Worm (Caenorhabditis elegans) whole organism, young adult: ENCODE measurements around the gene F47E1.20.
A peak's percentile ranks its signal among the peaks of the same experiment; 100 is the strongest.

Experiments
- B0019.2 ChIP-seq: fragments of 200-800 bp; sonication (Bioruptor generic); conservative IDR thresholded peaks from 2 replicates; pipeline ENCODE4 v1.3.6; 2022; ENCODE audit warnings: missing genetic modification reagents, missing genetic modification characterization, missing compliant biosample characterization
- B0035.1 ChIP-seq: sonication (generic microtip); optimal IDR thresholded peaks from 2 replicates; lab custom pipeline; 2016; ENCODE audit warnings: missing genetic modification characterization, mild to moderate bottlenecking, missing compliant biosample characterization, missing genotype, missing genetic modification reagents
- D2030.7 ChIP-seq: fragments of 200-800 bp; sonication (Bioruptor generic); IDR thresholded peaks from 2 replicates; pipeline ENCODE4 v1.3.6; 2022; ENCODE audit warnings: missing genetic modification reagents, missing genetic modification characterization, missing compliant biosample characterization
- F10E7.11 ChIP-seq: sonication (generic microtip); optimal IDR thresholded peaks from 2 replicates; lab custom pipeline; 2017; ENCODE audit warnings: mild to moderate bottlenecking, missing genetic modification characterization, moderate library complexity, missing compliant biosample characterization
- F22D6.2 ChIP-seq: sonication (generic microtip); optimal IDR thresholded peaks from 2 replicates; lab custom pipeline; 2016; ENCODE audit warnings: mild to moderate bottlenecking, missing genetic modification characterization, missing compliant biosample characterization
- F39B2.1 ChIP-seq: fragments of 200-800 bp; sonication (Bioruptor generic); IDR thresholded peaks from 2 replicates; pipeline ENCODE4 v1.3.6; 2022; ENCODE audit warnings: missing genetic modification reagents, missing genetic modification characterization, missing compliant biosample characterization
- F52B5.7 ChIP-seq: sonication (generic microtip); optimal IDR thresholded peaks from 2 replicates; lab custom pipeline; 2016; ENCODE audit warnings: mild to moderate bottlenecking, missing genetic modification characterization, missing compliant biosample characterization
- F57A8.1 ChIP-seq: fragments of 200-800 bp; sonication (Bioruptor generic); optimal IDR thresholded peaks from 2 replicates; lab custom pipeline; 2018; ENCODE audit warnings: mild to moderate bottlenecking, missing genetic modification characterization, moderate library complexity, missing compliant biosample characterization
- F57C9.4 ChIP-seq: sonication (generic microtip); optimal IDR thresholded peaks from 2 replicates; lab custom pipeline; 2017; ENCODE audit warnings: mild to moderate bottlenecking, missing genetic modification characterization, missing compliant biosample characterization
- K12H6.12 ChIP-seq: fragments of 200-800 bp; sonication (Bioruptor generic); optimal IDR thresholded peaks from 2 replicates; lab custom pipeline; 2018; ENCODE audit warnings: mild to moderate bottlenecking, missing genetic modification characterization, missing compliant biosample characterization
- T26A5.8 ChIP-seq: sonication (generic microtip); optimal IDR thresholded peaks from 2 replicates; lab custom pipeline; 2016; ENCODE audit warnings: missing genetic modification characterization, missing compliant biosample characterization
- Y53G8AR.9 ChIP-seq: fragments of 200-800 bp; sonication (Bioruptor generic); conservative IDR thresholded peaks from 2 replicates; pipeline ENCODE4 v1.3.6; 2022; ENCODE audit warnings: missing genetic modification reagents, missing genetic modification characterization, missing compliant biosample characterization
- Y95B8A.8 ChIP-seq: fragments of 200-800 bp; sonication (Bioruptor generic); IDR thresholded peaks from 2 replicates; pipeline ENCODE4 v1.3.6; 2022; ENCODE audit warnings: missing genetic modification reagents, missing genetic modification characterization, missing compliant biosample characterization
- ZK185.1 ChIP-seq: sonication (generic microtip); optimal IDR thresholded peaks from 2 replicates; lab custom pipeline; 2016; ENCODE audit warnings: mild to moderate bottlenecking, missing genetic modification characterization, missing compliant biosample characterization; ENCODE audit not compliant: poor library complexity, severe bottlenecking
- akir-1 ChIP-seq: fragments of 200-800 bp; sonication (Bioruptor generic); optimal IDR thresholded peaks from 2 replicates; lab custom pipeline; 2018; ENCODE audit warnings: mild to moderate bottlenecking, missing genetic modification characterization, moderate library complexity, missing compliant biosample characterization
- aptf-2 ChIP-seq: fragments of 200-800 bp; sonication (Bioruptor generic); conservative IDR thresholded peaks from 2 replicates; pipeline ENCODE4 v1.3.6; 2022; ENCODE audit warnings: missing genetic modification reagents, missing genetic modification characterization, missing compliant biosample characterization
- aptf-3 ChIP-seq: fragments of 200-800 bp; sonication (Bioruptor generic); IDR thresholded peaks from 2 replicates; pipeline ENCODE4 v1.3.6; 2022; ENCODE audit warnings: missing genetic modification characterization, missing compliant biosample characterization
- atf-7 ChIP-seq: sonication (generic microtip); optimal IDR thresholded peaks from 2 replicates; lab custom pipeline; 2017; ENCODE audit warnings: mild to moderate bottlenecking, missing genetic modification characterization, missing compliant biosample characterization
- attf-3 ChIP-seq: fragments of 200-800 bp; sonication (Bioruptor generic); conservative IDR thresholded peaks from 2 replicates; pipeline ENCODE4 v1.3.6; 2022; ENCODE audit warnings: missing genetic modification reagents, missing genetic modification characterization, missing compliant biosample characterization
- cebp-2 ChIP-seq: fragments of 200-800 bp; sonication (Bioruptor generic); IDR thresholded peaks from 2 replicates; pipeline ENCODE4 v1.3.6; 2022; ENCODE audit warnings: missing genetic modification characterization, missing compliant biosample characterization
- ceh-100 ChIP-seq: fragments of 200-800 bp; sonication (Bioruptor generic); IDR thresholded peaks from 2 replicates; pipeline ENCODE4 v1.3.6; 2022; ENCODE audit warnings: missing genetic modification reagents, missing genetic modification characterization, missing compliant biosample characterization
- ceh-40 ChIP-seq: fragments of 200-800 bp; sonication (Bioruptor generic); IDR thresholded peaks from 2 replicates; pipeline ENCODE4 v1.3.6; 2022; ENCODE audit warnings: missing genetic modification characterization, missing compliant biosample characterization
- ceh-79 ChIP-seq: sonication (generic microtip); optimal IDR thresholded peaks from 2 replicates; lab custom pipeline; 2017; ENCODE audit warnings: mild to moderate bottlenecking, missing genetic modification characterization, missing compliant biosample characterization
- ceh-91 ChIP-seq: fragments of 200-800 bp; sonication (Bioruptor generic); IDR thresholded peaks from 2 replicates; pipeline ENCODE4 v1.3.6; 2022; ENCODE audit warnings: missing genetic modification reagents, missing genetic modification characterization, missing compliant biosample characterization
- dox-1 ChIP-seq: fragments of 200-800 bp; sonication (Bioruptor generic); IDR thresholded peaks from 2 replicates; pipeline ENCODE4 v1.3.6; 2022; ENCODE audit warnings: missing genetic modification reagents, missing genetic modification characterization, missing compliant biosample characterization
- dpff-1 ChIP-seq: sonication (generic microtip); optimal IDR thresholded peaks from 2 replicates; lab custom pipeline; 2017; ENCODE audit warnings: mild to moderate bottlenecking, missing genetic modification characterization, missing compliant biosample characterization
- dpl-1 ChIP-seq: fragments of 150-350 bp; optimal IDR thresholded peaks from 2 replicates; lab custom pipeline; 2014; ENCODE audit warnings: missing biosample characterization, missing genetic modification reagents, missing genetic modification characterization
- fkh-3 ChIP-seq: sonication (generic microtip); optimal IDR thresholded peaks from 2 replicates; lab custom pipeline; 2016; ENCODE audit warnings: mild to moderate bottlenecking, missing genetic modification characterization, missing compliant biosample characterization
- gei-17 ChIP-seq: fragments of 200-800 bp; sonication (Bioruptor generic); optimal IDR thresholded peaks from 2 replicates; lab custom pipeline; 2018; ENCODE audit warnings: mild to moderate bottlenecking, missing genetic modification characterization, missing compliant biosample characterization
- let-526 ChIP-seq: fragments of 200-800 bp; sonication (Bioruptor generic); IDR thresholded peaks from 2 replicates; pipeline ENCODE4 v1.3.6; 2022; ENCODE audit warnings: missing genetic modification reagents, missing genetic modification characterization, missing compliant biosample characterization
- lin-26 ChIP-seq: fragments of 200-800 bp; sonication (Bioruptor generic); IDR thresholded peaks from 2 replicates; pipeline ENCODE4 v1.3.6; 2022; ENCODE audit warnings: missing genetic modification reagents, missing genetic modification characterization, missing compliant biosample characterization
- lin-35 ChIP-seq, 3 experiments: fragments of 150-350 bp in 2 of 3; sonication (generic microtip) in 1 of 3; optimal IDR thresholded peaks; 2 replicates each; lab custom pipeline; 2014 to 2018; ENCODE audit warnings: missing biosample characterization in 3 of 3, missing genetic modification characterization in 3 of 3, missing genetic modification reagents in 3 of 3
- lsy-27 ChIP-seq: sonication (generic microtip); optimal IDR thresholded peaks from 2 replicates; lab custom pipeline; 2017; ENCODE audit warnings: missing genetic modification characterization, mild to moderate bottlenecking, missing compliant biosample characterization, antibody characterized with exemption, missing genotype, borderline replicate concordance; ENCODE audit not compliant: insufficient read depth
- madf-6 ChIP-seq: fragments of 200-800 bp; sonication (Bioruptor generic); IDR thresholded peaks from 2 replicates; pipeline ENCODE4 v1.3.6; 2022; ENCODE audit warnings: missing genetic modification reagents, missing genetic modification characterization, missing compliant biosample characterization
- madf-8 ChIP-seq: fragments of 200-800 bp; sonication (Bioruptor generic); conservative IDR thresholded peaks from 2 replicates; pipeline ENCODE4 v1.3.6; 2022; ENCODE audit warnings: missing genetic modification reagents, missing genetic modification characterization, missing compliant biosample characterization
- mcd-1 ChIP-seq: fragments of 200-800 bp; sonication (Bioruptor generic); IDR thresholded peaks from 2 replicates; pipeline ENCODE4 v1.3.6; 2022; ENCODE audit warnings: missing genetic modification reagents, missing genetic modification characterization, missing compliant biosample characterization
- nfyb-1 ChIP-seq: fragments of 200-800 bp; sonication (Bioruptor generic); IDR thresholded peaks from 2 replicates; pipeline ENCODE4 v1.3.6; 2022; ENCODE audit warnings: missing genetic modification reagents, missing genetic modification characterization, missing compliant biosample characterization
- pbrm-1 ChIP-seq: fragments of 200-800 bp; sonication (Bioruptor generic); IDR thresholded peaks from 2 replicates; pipeline ENCODE4 v1.3.6; 2022; ENCODE audit warnings: missing genetic modification reagents, missing genetic modification characterization, missing compliant biosample characterization
- rcor-1 ChIP-seq: fragments of 200-800 bp; sonication (Bioruptor generic); IDR thresholded peaks from 2 replicates; pipeline ENCODE4 v1.3.6; 2022; ENCODE audit warnings: missing genetic modification reagents, missing genetic modification characterization, missing compliant biosample characterization
- snpc-3.4 ChIP-seq: sonication (generic microtip); optimal IDR thresholded peaks from 2 replicates; lab custom pipeline; 2017; ENCODE audit warnings: missing genetic modification characterization, mild to moderate bottlenecking, missing compliant biosample characterization, antibody characterized with exemption, moderate library complexity, missing genotype, missing genetic modification reagents
- tbx-9 ChIP-seq: sonication (generic microtip); optimal IDR thresholded peaks from 2 replicates; lab custom pipeline; 2016; ENCODE audit warnings: borderline replicate concordance, missing genetic modification characterization, inconsistent platforms, missing compliant biosample characterization
- unc-130 ChIP-seq: sonication (generic microtip); optimal IDR thresholded peaks from 2 replicates; lab custom pipeline; 2016; ENCODE audit warnings: missing genetic modification reagents, missing genetic modification characterization, missing compliant biosample characterization
- unc-62 ChIP-seq: fragments of 150-350 bp; optimal IDR thresholded peaks from 2 replicates; lab custom pipeline; 2014; ENCODE audit warnings: missing biosample characterization, missing genetic modification reagents, missing genetic modification characterization
- zfh-2 ChIP-seq: fragments of 200-800 bp; sonication (Bioruptor generic); conservative IDR thresholded peaks from 2 replicates; pipeline ENCODE4 v1.3.6; 2022; ENCODE audit warnings: missing genetic modification reagents, missing genetic modification characterization, missing compliant biosample characterization
- ztf-18 ChIP-seq: sonication (generic microtip); optimal IDR thresholded peaks from 2 replicates; lab custom pipeline; 2016; ENCODE audit warnings: missing genotype, mild to moderate bottlenecking, missing genetic modification characterization, missing compliant biosample characterization
- ztf-25 ChIP-seq: fragments of 200-800 bp; sonication (Bioruptor generic); IDR thresholded peaks from 2 replicates; pipeline ENCODE4 v1.3.6; 2022; ENCODE audit warnings: missing genetic modification reagents, missing genetic modification characterization, missing compliant biosample characterization
- ztf-3 ChIP-seq: fragments of 200-800 bp; sonication (Bioruptor generic); optimal IDR thresholded peaks from 2 replicates; lab custom pipeline; 2018; ENCODE audit warnings: mild to moderate bottlenecking, missing genetic modification characterization, missing compliant biosample characterization
- ztf-6 ChIP-seq: fragments of 200-800 bp; sonication (Bioruptor generic); IDR thresholded peaks from 2 replicates; pipeline ENCODE4 v1.3.6; 2022; ENCODE audit warnings: missing genetic modification reagents, missing genetic modification characterization, missing compliant biosample characterization

Gene F47E1.20

ce11 chrX:9091380-9091779 is 42.6 kb downstream of the F47E1.20 start (continued):
- no peak for TF ChIP-seq unc-62 (GFP tag; lab: Kevin White, UChicago)
- TF ChIP-seq ztf-18 (tag; lab: Kevin White, UChicago), result peak; percentile 66
- TF ChIP-seq ztf-25 (GFP tag; lab: Robert Waterston, UW), result peak; percentile 49; the same call in 1 of the 2 replicates
- no peak for TF ChIP-seq gei-17 (GFP tag; lab: Kevin White, UChicago)
- TF ChIP-seq K12H6.12, result peak; percentile 14
- TF ChIP-seq snpc-3.4 (tag; lab: Kevin White, UChicago), result peak; percentile 54
- no peak for TF ChIP-seq F39B2.1 (GFP tag; lab: Robert Waterston, UW)
- peak; percentile 57; the same call in 1 of the 2 replicates for TF ChIP-seq madf-6
- peak; percentile 70; the same call in 1 of the 2 replicates for TF ChIP-seq aptf-3 (GFP tag; lab: Robert Waterston, UW)
- TF ChIP-seq dox-1, result peak; percentile 66
- no peak; the same call in 1 of the 2 replicates for TF ChIP-seq Y53G8AR.9 (GFP tag; lab: Robert Waterston, UW)
- peak; percentile 60 for TF ChIP-seq dpff-1
- no peak for TF ChIP-seq zfh-2
- TF ChIP-seq unc-130, result no peak
- no peak for TF ChIP-seq aptf-2 (GFP tag; lab: Robert Waterston, UW)
- TF ChIP-seq F22D6.2 (tag; lab: Kevin White, UChicago), result peak; percentile 10
- TF ChIP-seq ceh-91, result no peak
- TF ChIP-seq ceh-40, result peak; percentile 75; the same call in 1 of the 2 replicates
- TF ChIP-seq lin-35 (GFP tag; optimal IDR thresholded peaks at IDR 0.05; lab: Kevin White, UChicago), result peak in 1 of 3 experiments; percentile 68
- TF ChIP-seq ceh-100 (GFP tag; lab: Robert Waterston, UW), result peak; percentile 39; the same call in 1 of the 2 replicates
- TF ChIP-seq atf-7 (tag; lab: Kevin White, UChicago), result peak; percentile 57
- TF ChIP-seq akir-1 (GFP tag; lab: Kevin White, UChicago), result no peak
- peak; percentile 75 for TF ChIP-seq rcor-1 (GFP tag; lab: Robert Waterston, UW)
- peak; percentile 36 for TF ChIP-seq B0035.1 (tag; lab: Kevin White, UChicago)
- no peak for TF ChIP-seq attf-3
- peak; percentile 86; the same call in 1 of the 2 replicates for TF ChIP-seq cebp-2
- TF ChIP-seq nfyb-1 (GFP tag; lab: Robert Waterston, UW), result peak; percentile 91
- no peak for TF ChIP-seq F10E7.11
- TF ChIP-seq T26A5.8 (tag; lab: Kevin White, UChicago), result peak; percentile 9
- TF ChIP-seq fkh-3, result peak; percentile 25
- no peak; the same call in 1 of the 2 replicates for TF ChIP-seq D2030.7
- peak; percentile 29 for TF ChIP-seq lsy-27 (tag; lab: Kevin White, UChicago)
- no peak for TF ChIP-seq ztf-3 (GFP tag; lab: Kevin White, UChicago)
- TF ChIP-seq tbx-9 (tag; lab: Kevin White, UChicago), result no peak
- TF ChIP-seq ceh-79 (tag; lab: Kevin White, UChicago), result peak; percentile 55
- peak; percentile 48 for TF ChIP-seq F52B5.7 (tag; lab: Kevin White, UChicago)
- TF ChIP-seq F57C9.4 (tag; lab: Kevin White, UChicago), result peak; percentile 24
- TF ChIP-seq mcd-1 (GFP tag; lab: Robert Waterston, UW), result peak; percentile 61
- 0 out of 2 replicates have a peak, but pooled peaks have one; percentile 19 for TF ChIP-seq B0019.2 (GFP tag; lab: Robert Waterston, UW)
- no peak for TF ChIP-seq madf-8 (GFP tag; lab: Robert Waterston, UW)
- TF ChIP-seq ZK185.1 (tag; lab: Kevin White, UChicago), result peak; percentile 35
- TF ChIP-seq F57A8.1 (GFP tag; lab: Kevin White, UChicago), result no peak
- TF ChIP-seq lin-26 (GFP tag; lab: Robert Waterston, UW), result peak; percentile 93
- TF ChIP-seq dpl-1 (GFP tag; lab: Kevin White, UChicago), result no peak
- TF ChIP-seq let-526, result peak; percentile 70; the same call in 1 of the 2 replicates
- peak; percentile 64 for TF ChIP-seq pbrm-1 (GFP tag; lab: Robert Waterston, UW)
- no peak for TF ChIP-seq ztf-6
- 0 out of 2 replicates have a peak, but pooled peaks have one; percentile 25 for TF ChIP-seq Y95B8A.8 (GFP tag; lab: Robert Waterston, UW)
